ENCODE assay signal across 3 fruit fly cellular contexts in the genomic region with DNA sequence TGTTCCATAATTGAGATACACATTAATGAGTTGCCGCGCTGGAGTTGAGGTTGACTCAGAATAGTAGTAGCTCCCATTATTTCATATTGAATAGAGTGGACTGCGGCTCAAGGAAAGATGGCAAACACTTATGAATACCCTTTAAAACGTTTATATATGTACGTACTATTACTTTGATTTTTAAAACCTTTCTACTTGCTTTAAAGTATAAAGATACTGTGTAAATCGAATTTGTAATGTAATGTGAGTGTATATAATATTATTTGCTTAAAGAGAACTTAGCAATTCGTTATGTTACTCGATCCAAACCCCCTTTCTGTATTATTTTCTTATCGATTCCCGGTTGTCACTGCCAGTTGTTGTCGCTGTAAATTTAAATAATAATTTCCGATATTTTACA.
A peak's percentile ranks its signal among the peaks of the same experiment; 100 is the strongest.
TF ChIP-seq lines count a peak whose summit lies in the region.

No protein-coding gene starts in this region.

- no peak for TF ChIP-seq CTCF in whole organism, embryonic (GFP tag; optimal IDR thresholded peaks at IDR 0.05; lab: Kevin White, UChicago)

TF ChIP-seq in whole organism, embryonic, 481 proteins besides CTCF, POLR2A, EP300 and RAD21 (continues in another document):
- peak; percentile 59; the same call in 2 of the 3 replicates for TF ChIP-seq CG17361 (GFP tag; IDR thresholded peaks at IDR 0.05; lab: Robert Waterston, UW)
- TF ChIP-seq abd-A (tag; optimal IDR thresholded peaks at IDR 0.05; lab: Kevin White, UChicago), result no peak
- peak; percentile 40 for TF ChIP-seq Asciz (GFP tag; optimal IDR thresholded peaks at IDR 0.05; lab: Kevin White, UChicago)
- no peak for TF ChIP-seq CG17802 (tag; optimal IDR thresholded peaks at IDR 0.05; lab: Kevin White, UChicago)
- TF ChIP-seq ewg (GFP tag; optimal IDR thresholded peaks at IDR 0.05; lab: Kevin White, UChicago), result peak; percentile 10
- peak; percentile 82 for TF ChIP-seq CG10979 (tag; optimal IDR thresholded peaks at IDR 0.05; lab: Kevin White, UChicago)
- TF ChIP-seq nerfin-1 (tag; optimal IDR thresholded peaks at IDR 0.05; lab: Kevin White, UChicago), result peak; percentile 45
- TF ChIP-seq trem (tag; optimal IDR thresholded peaks at IDR 0.05; lab: Kevin White, UChicago), result peak; percentile 60
- TF ChIP-seq croc (GFP tag; conservative IDR thresholded peaks at IDR 0.05; lab: Robert Waterston, UW), result peak; percentile 56; the same call in 2 of the 3 replicates
- TF ChIP-seq Hr3 (GFP tag; optimal IDR thresholded peaks at IDR 0.05; lab: Kevin White, UChicago), result no peak
- TF ChIP-seq CG18262 (tag; optimal IDR thresholded peaks at IDR 0.05; lab: Kevin White, UChicago), result peak; percentile 77
- TF ChIP-seq prd (optimal IDR thresholded peaks at IDR 0.05; lab: Kevin White, UChicago), result no peak
- TF ChIP-seq prd (GFP tag; IDR thresholded peaks at IDR 0.05; lab: Robert Waterston, UW), result peak; percentile 20; the same call in 1 of the 3 replicates
- no peak for TF ChIP-seq CG17186 (GFP tag; optimal IDR thresholded peaks at IDR 0.05; lab: Kevin White, UChicago)
- peak in 1 of 2 experiments; percentile 24 for TF ChIP-seq Hr78 (GFP tag; optimal IDR thresholded peaks at IDR 0.05; lab: Kevin White, UChicago)
- TF ChIP-seq Stat92E (GFP tag; optimal IDR thresholded peaks at IDR 0.05; lab: Kevin White, UChicago), result peak in 1 of 3 experiments; percentile 66
- peak; percentile 17 for TF ChIP-seq CG10654 (GFP tag; optimal IDR thresholded peaks at IDR 0.05; lab: Kevin White, UChicago)
- TF ChIP-seq CG14710 (tag; optimal IDR thresholded peaks at IDR 0.05; lab: Kevin White, UChicago), result peak; percentile 61
- TF ChIP-seq bsh (GFP tag; optimal IDR thresholded peaks at IDR 0.05; lab: Kevin White, UChicago), result peak in 1 of 2 experiments; percentile 84
- peak; percentile 54 for TF ChIP-seq CG8924 (tag; optimal IDR thresholded peaks at IDR 0.05; lab: Kevin White, UChicago)
- no peak for TF ChIP-seq CG12659 (GFP tag; optimal IDR thresholded peaks at IDR 0.05; lab: Kevin White, UChicago)
- peak; percentile 63 for TF ChIP-seq CG7839 (tag; optimal IDR thresholded peaks at IDR 0.05; lab: Kevin White, UChicago)
- no peak for TF ChIP-seq toy (GFP tag; IDR thresholded peaks at IDR 0.05; lab: Robert Waterston, UW)
- peak; percentile 15 for TF ChIP-seq az2 (GFP tag; optimal IDR thresholded peaks at IDR 0.05; lab: Kevin White, UChicago)
- no peak for TF ChIP-seq caup (GFP tag; optimal IDR thresholded peaks at IDR 0.05; lab: Kevin White, UChicago; ENCODE audit: severe bottlenecking)
- TF ChIP-seq ci (GFP tag; IDR thresholded peaks at IDR 0.05; lab: Robert Waterston, UW), result peak; percentile 74; the same call in 2 of the 3 replicates
- TF ChIP-seq CG16815 (GFP tag; optimal IDR thresholded peaks at IDR 0.05; lab: Kevin White, UChicago), result no peak

TF ChIP-seq in whole organism, prepupa, 60 proteins besides CTCF, POLR2A, EP300 and RAD21:
- TF ChIP-seq CG6854 (GFP tag; optimal IDR thresholded peaks at IDR 0.05; lab: Kevin White, UChicago) (no peak), fd59A (GFP tag; optimal IDR thresholded peaks at IDR 0.05; lab: Kevin White, UChicago) (peak; percentile 3), CG6792 (GFP tag; optimal IDR thresholded peaks at IDR 0.05; lab: Kevin White, UChicago) (no peak), CG3032 (tag; optimal IDR thresholded peaks at IDR 0.05; lab: Kevin White, UChicago) (peak; percentile 17), svp (GFP tag; lab: Kevin White, UChicago) (peak; percentile 37), Ets96B (tag; optimal IDR thresholded peaks at IDR 0.05; lab: Kevin White, UChicago) (peak; percentile 13), Eip78C (GFP tag; lab: Kevin White, UChicago) (peak; percentile 44)
TF ChIP-seq in whole organism, prepupa: peak in this region for 5.

TF ChIP-seq in whole organism, pupa, 21 proteins besides CTCF, POLR2A, EP300 and RAD21:
- TF ChIP-seq CG13204 (GFP tag; optimal IDR thresholded peaks at IDR 0.05; lab: Kevin White, UChicago) (no peak), CG17806 (tag; optimal IDR thresholded peaks at IDR 0.05; lab: Kevin White, UChicago) (peak; percentile 1), gl (tag; optimal IDR thresholded peaks at IDR 0.05; lab: Kevin White, UChicago) (no peak), CG8159 (tag; optimal IDR thresholded peaks at IDR 0.05; lab: Kevin White, UChicago) (peak; percentile 42), CG8301 (tag; optimal IDR thresholded peaks at IDR 0.05; lab: Kevin White, UChicago) (no peak), CG12605 (GFP tag; IDR thresholded peaks at IDR 0.05; lab: Robert Waterston, UW) (no peak), CG4496 (GFP tag; IDR thresholded peaks at IDR 0.05; lab: Robert Waterston, UW) (no peak), CG10348 (GFP tag; IDR thresholded peaks at IDR 0.05; lab: Robert Waterston, UW) (no peak), rn (GFP tag; IDR thresholded peaks at IDR 0.05; lab: Robert Waterston, UW) (no peak), Pif1B (GFP tag; optimal IDR thresholded peaks at IDR 0.05; lab: Kevin White, UChicago) (no peak), Snoo (tag; optimal IDR thresholded peaks at IDR 0.05; lab: Kevin White, UChicago) (no peak), Ets98B (GFP tag; IDR thresholded peaks at IDR 0.05; lab: Robert Waterston, UW) (no peak), CG9948 (tag; optimal IDR thresholded peaks at IDR 0.05; lab: Kevin White, UChicago) (no peak), CG15710 (tag; optimal IDR thresholded peaks at IDR 0.05; lab: Kevin White, UChicago) (peak; percentile 10), D1 (tag; optimal IDR thresholded peaks at IDR 0.05; lab: Kevin White, UChicago) (no peak), CG32121 (GFP tag; IDR thresholded peaks at IDR 0.05; lab: Robert Waterston, UW) (no peak), CG34367 (tag; optimal IDR thresholded peaks at IDR 0.05; lab: Kevin White, UChicago) (no peak)
